Worm (Caenorhabditis elegans): ENCODE results near the gene dsh-2.

Gene dsh-2

DNA sequence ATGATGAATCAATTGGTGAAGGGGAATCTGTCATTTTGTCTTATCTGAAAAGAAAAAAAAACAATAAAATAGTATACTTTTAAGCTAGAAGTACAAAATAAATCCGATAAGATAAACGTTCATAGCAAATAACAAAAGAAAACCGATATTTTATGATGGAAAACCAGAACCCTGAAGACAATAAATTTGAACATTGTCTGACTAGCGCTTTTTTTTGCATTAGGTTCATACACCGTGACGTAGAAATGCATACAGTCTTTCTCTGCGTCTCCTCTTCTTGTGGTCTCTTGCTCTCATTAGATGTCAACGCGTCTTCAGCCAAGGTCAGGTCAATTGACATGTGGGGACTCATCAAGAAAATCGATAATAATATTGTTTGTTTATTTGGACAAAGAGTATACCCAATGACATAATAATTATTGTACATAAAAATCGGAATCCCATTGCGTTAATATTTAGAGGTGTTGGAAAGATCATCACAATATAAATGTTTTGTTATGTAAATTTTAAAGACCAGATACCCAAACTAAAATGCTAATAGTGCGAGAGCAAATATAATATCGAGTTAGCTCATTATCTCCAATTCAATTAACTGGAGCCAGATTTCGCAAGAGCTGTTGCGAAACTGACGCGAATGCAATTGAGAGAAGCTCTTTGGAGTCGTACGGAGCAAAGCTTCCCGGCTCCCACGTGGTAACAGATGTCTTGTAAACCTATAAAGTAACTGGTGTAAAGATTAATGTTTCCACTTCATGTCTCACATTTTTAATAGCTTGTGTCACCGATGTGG lies at the start of gene dsh-2:
Gene dsh-2 (minus strand): TSS at position 51 of the 790 bp plus-strand sequence.
- TF ChIP-seq nhr-80 (tag; optimal IDR thresholded peaks at IDR 0.05) (peak; percentile 49), hmg-1.2 (GFP tag; IDR thresholded peaks at IDR 0.05) (peak; percentile 81), madf-6 (GFP tag; IDR thresholded peaks at IDR 0.05) (peak; percentile 55), him-1 (tag; optimal IDR thresholded peaks at IDR 0.05) (peak; percentile 3), attf-6 (GFP tag; IDR thresholded peaks at IDR 0.05) (no peak), rcor-1 (GFP tag; IDR thresholded peaks at IDR 0.05) (no peak), lsl-1 (GFP tag; optimal IDR thresholded peaks at IDR 0.05) (peak; percentile 45), tlf-1 (GFP tag; optimal IDR thresholded peaks at IDR 0.05) (no peak), mes-4 (tag; optimal IDR thresholded peaks at IDR 0.05) (no peak), efl-1 (GFP tag; optimal IDR thresholded peaks at IDR 0.05) (peak; percentile 18), lin-26 (GFP tag; IDR thresholded peaks at IDR 0.05) (no peak), pha-4 (tag; optimal IDR thresholded peaks at IDR 0.05) (no peak), snpc-1.1 (tag; optimal IDR thresholded peaks at IDR 0.05; ENCODE audit: insufficient read depth) (no peak), cebp-1 (GFP tag; IDR thresholded peaks at IDR 0.05) (peak; percentile 56; the same call in 1 of the 2 replicates), cebp-1 (tag; optimal IDR thresholded peaks at IDR 0.05) (peak; percentile 90), xnd-1 (tag; optimal IDR thresholded peaks at IDR 0.05) (no peak), die-1 (tag; optimal IDR thresholded peaks at IDR 0.05) (no peak), lin-54 (GFP tag; optimal IDR thresholded peaks at IDR 0.05) (peak; percentile 40), nhr-120 (GFP tag; IDR thresholded peaks at IDR 0.05) (no peak), D2030.7 (GFP tag; IDR thresholded peaks at IDR 0.05) (peak; percentile 44), attf-5 (GFP tag; optimal IDR thresholded peaks at IDR 0.05) (peak; percentile 11), snpc-3.4 (tag; optimal IDR thresholded peaks at IDR 0.05) (peak; percentile 25), snpc-4 (GFP tag; optimal IDR thresholded peaks at IDR 0.05) (no peak), snpc-4 (tag; optimal IDR thresholded peaks at IDR 0.05) (peak in 2 of 4 experiments; percentile 13 to 53), aptf-2 (GFP tag; conservative IDR thresholded peaks at IDR 0.05) (no peak), mcd-1 (GFP tag; IDR thresholded peaks at IDR 0.05) (peak; percentile 50), F33H1.4 (GFP tag; IDR thresholded peaks at IDR 0.05) (peak; percentile 51), tbp1 (GFP tag; optimal IDR thresholded peaks at IDR 0.05) (peak; percentile 44), ZK185.1 (tag; optimal IDR thresholded peaks at IDR 0.05; ENCODE audit: poor library complexity, severe bottlenecking) (peak; percentile 4), dox-1 (GFP tag; IDR thresholded peaks at IDR 0.05) (peak; percentile 54; the same call in 1 of the 2 replicates), F55B11.4 (tag; optimal IDR thresholded peaks at IDR 0.05; ENCODE audit: borderline replicate concordance, insufficient read depth) (no peak), ets-4 (GFP tag; optimal IDR thresholded peaks at IDR 0.05) (no peak), ceh-27 (GFP tag; optimal IDR thresholded peaks at IDR 0.05) (peak; percentile 30), lin-40 (tag; optimal IDR thresholded peaks at IDR 0.05) (peak; percentile 33)

DNA sequence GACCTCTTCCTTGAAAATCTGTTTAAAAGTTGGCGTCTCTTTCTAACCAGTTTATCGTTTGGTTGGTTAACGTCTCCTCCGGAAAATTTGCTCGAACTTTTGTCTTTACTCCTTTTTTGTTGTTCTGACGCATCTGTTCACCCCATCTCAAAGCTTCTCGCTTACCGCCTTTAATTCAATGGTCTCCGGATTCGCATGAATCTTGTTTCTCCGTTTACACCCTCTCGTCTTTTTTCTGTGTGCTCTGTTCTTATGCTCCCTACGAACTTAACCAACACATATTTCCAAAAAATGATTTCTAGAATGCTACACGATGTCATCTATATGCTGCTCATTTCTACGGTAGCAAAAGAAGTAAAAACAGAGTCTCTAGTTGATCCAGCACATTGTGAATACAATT lies 49.1 kb upstream of the dsh-2 start, which contains the start of gene lgc-56:
Gene lgc-56 (plus strand): TSS at position 301 of the 400 bp plus-strand sequence.
- TF ChIP-seq B0019.2 (GFP tag; conservative IDR thresholded peaks at IDR 0.05) (no peak), ztf-6 (GFP tag; IDR thresholded peaks at IDR 0.05) (no peak), xnd-1 (tag; optimal IDR thresholded peaks at IDR 0.05) (no peak), tlf-1 (GFP tag; optimal IDR thresholded peaks at IDR 0.05) (no peak), nhr-179 (tag; optimal IDR thresholded peaks at IDR 0.05) (no peak), sea-2 (GFP tag; IDR thresholded peaks at IDR 0.05) (no peak)
